Worm (Caenorhabditis elegans): ENCODE measurements around the gene C46E10.8.

DNA sequence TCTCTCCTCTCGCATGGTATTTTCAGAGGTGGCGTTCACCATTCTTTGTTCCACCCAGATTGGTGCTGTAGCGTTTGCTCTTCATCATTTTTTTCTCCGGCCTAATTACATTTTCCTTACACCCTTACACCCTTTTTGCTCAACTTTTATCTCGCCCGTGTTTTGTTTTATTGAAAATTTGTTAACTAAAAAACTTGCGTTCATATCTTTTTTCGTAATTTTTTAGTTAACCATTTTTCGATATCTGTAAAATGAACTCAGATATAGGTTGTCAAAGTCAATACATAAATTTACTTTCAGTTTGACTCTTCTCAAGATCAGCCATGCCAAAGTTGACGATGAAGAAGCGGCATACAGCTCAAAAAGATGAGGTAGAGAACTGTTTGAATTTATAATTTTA, 13.7 kb upstream of the C46E10.8 start, which contains the start of gene F12E12.1:
- TF ChIP-seq T22C8.4 (GFP tag; IDR thresholded peaks at IDR 0.05) (no peak), ref-1 (GFP tag; conservative IDR thresholded peaks at IDR 0.05) (no peak), cog-1 (tag; optimal IDR thresholded peaks at IDR 0.05) (no peak), flt-1 (GFP tag; IDR thresholded peaks at IDR 0.05) (no peak), tab-1 (GFP tag; IDR thresholded peaks at IDR 0.05) (no peak), ztf-23 (GFP tag; IDR thresholded peaks at IDR 0.05) (no peak), ztf-29 (GFP tag; IDR thresholded peaks at IDR 0.05) (no peak), med-1 (GFP tag; optimal IDR thresholded peaks at IDR 0.05; ENCODE audit: insufficient read depth) (no peak), klf-2 (GFP tag; conservative IDR thresholded peaks at IDR 0.05) (no peak)
